Worm (Caenorhabditis elegans): ENCODE data around the gene F49H6.5.

F49H6.5 gene

DNA sequence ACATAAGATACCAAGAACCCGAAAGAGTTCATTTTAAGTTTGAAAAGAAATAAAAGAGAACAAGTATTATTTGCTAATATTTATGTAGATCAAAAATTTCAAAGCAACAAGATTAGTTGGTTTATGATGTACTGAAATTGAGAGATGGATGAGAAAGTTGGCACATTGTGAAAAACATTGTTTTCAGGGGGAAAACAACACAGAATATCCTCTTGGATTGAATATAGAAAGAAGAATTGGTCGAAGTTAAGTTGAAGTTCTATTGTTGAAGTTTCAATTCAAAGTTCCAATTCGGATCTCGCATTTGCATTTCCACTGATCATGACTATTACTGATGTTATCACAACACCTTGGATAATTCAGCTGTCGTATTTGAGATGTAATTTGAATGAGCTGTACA is 22.4 kb upstream of the F49H6.5 start:
- TF ChIP-seq mdl-1 (tag; optimal IDR thresholded peaks at IDR 0.05): no peak
- no peak for TF ChIP-seq C04F5.9 (tag; optimal IDR thresholded peaks at IDR 0.05)
- no peak for TF ChIP-seq unc-86 (tag; optimal IDR thresholded peaks at IDR 0.05)
- TF ChIP-seq sox-4 (tag; optimal IDR thresholded peaks at IDR 0.05): no peak
- TF ChIP-seq egl-13 (tag; optimal IDR thresholded peaks at IDR 0.05): no peak
- no peak for TF ChIP-seq xbp-1 (tag; optimal IDR thresholded peaks at IDR 0.05)
- TF ChIP-seq hlh-17 (GFP tag; optimal IDR thresholded peaks at IDR 0.05; ENCODE audit: borderline replicate concordance): no peak
- no peak for TF ChIP-seq mep-1 (tag; optimal IDR thresholded peaks at IDR 0.05)
- no peak for TF ChIP-seq nhr-47 (tag; optimal IDR thresholded peaks at IDR 0.05)
- TF ChIP-seq ztf-11 (tag; optimal IDR thresholded peaks at IDR 0.05): no peak
- no peak for TF ChIP-seq ets-5 (GFP tag; IDR thresholded peaks at IDR 0.05)
- TF ChIP-seq mef-2 (tag; optimal IDR thresholded peaks at IDR 0.05): no peak
- no peak for TF ChIP-seq zip-4 (GFP tag; optimal IDR thresholded peaks at IDR 0.05)
- no peak for TF ChIP-seq efl-1 (optimal IDR thresholded peaks at IDR 0.05)
- no peak for TF ChIP-seq efl-1 (GFP tag; optimal IDR thresholded peaks at IDR 0.05 in 1 of 2)
- TF ChIP-seq fkh-8 (tag; optimal IDR thresholded peaks at IDR 0.05): no peak
- no peak for TF ChIP-seq lin-13 (GFP tag; optimal IDR thresholded peaks at IDR 0.05)
- no peak for TF ChIP-seq nhr-11 (tag; optimal IDR thresholded peaks at IDR 0.05)
- no peak for TF ChIP-seq nhr-85 (tag)

DNA sequence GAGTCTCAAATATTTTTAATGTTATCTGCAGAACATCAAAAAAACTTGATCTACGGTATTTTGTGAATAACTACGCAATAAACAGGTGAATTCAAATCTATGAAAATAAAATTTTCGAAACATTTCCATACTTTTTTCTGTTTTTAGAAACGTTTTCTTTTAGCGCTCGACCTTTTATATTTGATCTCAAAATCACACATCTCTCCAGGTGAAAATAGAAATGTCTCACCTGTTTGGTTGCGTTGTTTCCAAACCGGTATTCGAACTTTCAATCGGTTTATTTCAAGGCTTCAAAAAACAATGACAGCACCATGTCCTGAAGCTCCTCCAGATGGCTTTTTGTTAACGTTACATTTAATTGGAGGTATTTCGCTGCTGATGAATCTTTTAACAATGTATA is 21.9 kb upstream of the F49H6.5 start, which contains the start of gene sri-9:
Gene sri-9, plus strand, starts transcription at position 301 of the 400 bp plus-strand sequence.
- TF ChIP-seq zip-4 (GFP tag; optimal IDR thresholded peaks at IDR 0.05): no peak
- no peak for TF ChIP-seq dpl-1 (GFP tag; optimal IDR thresholded peaks at IDR 0.05)

DNA sequence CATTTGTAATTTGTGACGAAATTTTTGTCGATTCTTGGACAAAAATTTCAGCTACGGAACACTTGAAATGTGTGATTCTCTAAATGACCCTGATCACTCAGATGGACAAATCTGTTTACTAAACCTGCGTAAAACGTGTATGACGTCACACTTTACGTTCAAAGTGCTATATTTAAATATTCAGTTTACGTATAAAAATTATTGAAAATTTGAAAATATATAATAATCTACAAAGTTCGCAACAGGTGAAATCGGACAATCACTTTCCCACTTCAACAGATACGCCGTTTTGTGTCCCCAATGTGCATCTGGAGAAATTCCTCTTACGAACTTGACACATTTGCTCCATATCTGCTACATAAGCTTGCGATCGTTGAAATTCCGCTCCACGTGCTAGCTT is 17.9 kb upstream of the F49H6.5 start, which contains the start of gene srh-131:
Gene srh-131, plus strand, starts transcription at position 301 of the 400 bp plus-strand sequence.
- TF ChIP-seq unc-130 (tag; optimal IDR thresholded peaks at IDR 0.05): no peak
- no peak for TF ChIP-seq nhr-71 (tag; optimal IDR thresholded peaks at IDR 0.05)
- TF ChIP-seq nhr-11 (tag; optimal IDR thresholded peaks at IDR 0.05): no peak
- no peak for TF ChIP-seq mab-9 (GFP tag; IDR thresholded peaks at IDR 0.05)
- TF ChIP-seq egl-13 (tag; optimal IDR thresholded peaks at IDR 0.05): no peak
- TF ChIP-seq snu-23 (GFP tag; optimal IDR thresholded peaks at IDR 0.05): no peak
- TF ChIP-seq sup-37 (GFP tag; optimal IDR thresholded peaks at IDR 0.05): no peak
- TF ChIP-seq vab-15 (tag; optimal IDR thresholded peaks at IDR 0.05): no peak
- TF ChIP-seq dsc-1 (tag; optimal IDR thresholded peaks at IDR 0.05): no peak
- TF ChIP-seq zip-4 (GFP tag; optimal IDR thresholded peaks at IDR 0.05): no peak
- no peak for TF ChIP-seq lir-3 (tag; optimal IDR thresholded peaks at IDR 0.05; ENCODE audit: poor library complexity)
- TF ChIP-seq blmp-1 (tag; optimal IDR thresholded peaks at IDR 0.05): no peak
- no peak for TF ChIP-seq xbp-1 (tag; optimal IDR thresholded peaks at IDR 0.05)
- no peak for TF ChIP-seq unc-62 (GFP tag; optimal IDR thresholded peaks at IDR 0.05)
- no peak for TF ChIP-seq ceh-8 (GFP tag; optimal IDR thresholded peaks at IDR 0.05)
- TF ChIP-seq fkh-8 (tag; optimal IDR thresholded peaks at IDR 0.05): no peak
- no peak for TF ChIP-seq lin-39 (tag; optimal IDR thresholded peaks at IDR 0.05)

DNA sequence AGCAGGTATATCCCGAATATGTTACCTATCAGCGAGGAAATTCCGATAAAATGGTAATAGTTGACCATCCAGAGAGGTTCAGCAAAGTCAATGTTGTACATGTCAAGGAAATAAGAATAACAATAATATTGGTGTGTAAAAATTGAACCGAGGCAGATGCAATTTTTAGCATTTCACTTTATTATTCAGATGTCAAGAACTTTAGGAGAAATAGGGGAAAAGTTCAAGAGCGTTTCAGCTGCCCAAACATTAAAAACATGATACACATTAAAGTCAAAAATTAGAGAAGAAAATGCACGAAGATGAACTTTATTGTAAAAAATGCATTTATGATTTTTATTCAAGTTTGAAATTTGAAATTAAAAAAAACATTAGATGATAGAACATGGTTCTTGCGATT is 14.7 kb upstream of the F49H6.5 start, which contains the start of gene sri-69:
Gene sri-69, minus strand, starts transcription at position 101 of the 400 bp plus-strand sequence.
- no peak for TF ChIP-seq aly-2 (tag; optimal IDR thresholded peaks at IDR 0.05)
- TF ChIP-seq nhr-90 (tag; optimal IDR thresholded peaks at IDR 0.05; ENCODE audit: poor library complexity): no peak
- no peak for TF ChIP-seq efl-1 (optimal IDR thresholded peaks at IDR 0.05)
- no peak for TF ChIP-seq efl-1 (GFP tag; optimal IDR thresholded peaks at IDR 0.05 in 1 of 2)
- TF ChIP-seq lin-39 (tag; optimal IDR thresholded peaks at IDR 0.05): no peak

Data from whole organism, L1 larva.